Worm (Caenorhabditis elegans) whole organism, L3 larva: Measurements from ENCODE around the gene C34C12.7.

ENCODE experiments used
- R02D3.7 ChIP-seq: fragments of 150-350 bp; optimal IDR thresholded peaks from 2 replicates; lab custom pipeline; 2014; ENCODE audit warnings: missing biosample characterization, missing genetic modification characterization
- ZK546.5 ChIP-seq: sonication (generic microtip); optimal IDR thresholded peaks from 2 replicates; lab custom pipeline; 2017; ENCODE audit warnings: missing biosample characterization, missing genetic modification characterization
- aly-2 ChIP-seq: fragments of 150-350 bp; optimal IDR thresholded peaks from 2 replicates; lab custom pipeline; 2014; ENCODE audit warnings: missing biosample characterization, missing genetic modification characterization
- ama-1 ChIP-seq: fragments of 150-350 bp; optimal IDR thresholded peaks from 2 replicates; lab custom pipeline; 2018
- ceh-16 ChIP-seq: sonication (generic microtip); optimal IDR thresholded peaks from 2 replicates; lab custom pipeline; 2017; ENCODE audit warnings: missing biosample characterization, missing genetic modification characterization
- ceh-28 ChIP-seq: fragments of 150-350 bp; optimal IDR thresholded peaks from 2 replicates; lab custom pipeline; 2014; ENCODE audit warnings: missing biosample characterization, missing genetic modification reagents, missing genetic modification characterization
- ceh-82 ChIP-seq: fragments of 150-350 bp; optimal IDR thresholded peaks from 2 replicates; lab custom pipeline; 2014; ENCODE audit warnings: missing biosample characterization, missing genetic modification characterization
- ceh-9 ChIP-seq: sonication (generic microtip); optimal IDR thresholded peaks from 2 replicates; lab custom pipeline; 2018; ENCODE audit warnings: missing biosample characterization, missing genetic modification characterization
- daf-12 ChIP-seq: fragments of 150-350 bp; optimal IDR thresholded peaks from 2 replicates; lab custom pipeline; 2014; ENCODE audit warnings: missing biosample characterization, missing genetic modification reagents, missing genetic modification characterization
- egl-27 ChIP-seq: sonication (generic microtip); optimal IDR thresholded peaks from 4 replicates; lab custom pipeline; 2017; ENCODE audit warnings: missing biosample characterization, missing genetic modification reagents, missing genetic modification characterization
- egl-5 ChIP-seq: fragments of 150-350 bp; optimal IDR thresholded peaks from 2 replicates; lab custom pipeline; 2017; ENCODE audit warnings: missing biosample characterization, missing genetic modification reagents, missing genetic modification characterization, inconsistent platforms
- elt-1 ChIP-seq: fragments of 150-350 bp; optimal IDR thresholded peaks from 2 replicates; lab custom pipeline; 2014; ENCODE audit warnings: missing biosample characterization, missing genetic modification characterization
- elt-2 ChIP-seq: sonication (generic microtip); optimal IDR thresholded peaks from 2 replicates; lab custom pipeline; 2016; ENCODE audit warnings: missing genetic modification reagents, mild to moderate bottlenecking, missing genetic modification characterization, missing compliant biosample characterization
- elt-3 ChIP-seq, 3 experiments: fragments of 150-350 bp in 1 of 3; sonication (generic microtip) in 2 of 3; optimal IDR thresholded peaks; 2 replicates in 2 of 3; 4 replicates in 1 of 3; lab custom pipeline; 2014 to 2017; ENCODE audit warnings: missing biosample characterization in 3 of 3, missing genetic modification characterization in 3 of 3
- eor-1 ChIP-seq, 2 experiments: fragments of 150-350 bp; optimal IDR thresholded peaks; 2 replicates each; lab custom pipeline; 2014 to 2018; ENCODE audit warnings: missing biosample characterization in 2 of 2, missing genetic modification characterization in 2 of 2
- fkh-10 ChIP-seq: sonication (generic microtip); optimal IDR thresholded peaks from 2 replicates; lab custom pipeline; 2017; ENCODE audit warnings: missing biosample characterization, missing genetic modification reagents, missing genetic modification characterization
- fkh-2 ChIP-seq: fragments of 150-350 bp; optimal IDR thresholded peaks from 2 replicates; lab custom pipeline; 2014; ENCODE audit warnings: missing biosample characterization, missing genetic modification reagents, missing genetic modification characterization
- fos-1 ChIP-seq: fragments of 150-350 bp; optimal IDR thresholded peaks from 2 replicates; lab custom pipeline; 2014; ENCODE audit warnings: missing biosample characterization, missing genetic modification characterization
- hmg-11 ChIP-seq: sonication (generic microtip); optimal IDR thresholded peaks from 2 replicates; lab custom pipeline; 2016; ENCODE audit warnings: missing genetic modification characterization, missing compliant biosample characterization
- jun-1 ChIP-seq: fragments of 150-350 bp; optimal IDR thresholded peaks from 2 replicates; lab custom pipeline; 2014; ENCODE audit warnings: missing biosample characterization, missing genetic modification reagents, missing genetic modification characterization
- lin-15B ChIP-seq: fragments of 150-350 bp; optimal IDR thresholded peaks from 2 replicates; lab custom pipeline; 2014; ENCODE audit warnings: missing biosample characterization, missing genetic modification characterization
- lin-39 ChIP-seq: fragments of 150-350 bp; optimal IDR thresholded peaks from 2 replicates; lab custom pipeline; 2018; ENCODE audit warnings: missing biosample characterization, missing genetic modification reagents, missing genetic modification characterization
- lsy-12 ChIP-seq: sonication (generic microtip); optimal IDR thresholded peaks from 2 replicates; lab custom pipeline; 2016; ENCODE audit warnings: mild to moderate bottlenecking, missing genetic modification characterization, missing compliant biosample characterization
- mdl-1 ChIP-seq: fragments of 150-350 bp; optimal IDR thresholded peaks from 2 replicates; lab custom pipeline; 2014; ENCODE audit warnings: missing biosample characterization, missing genetic modification characterization
- mml-1 ChIP-seq: fragments of 150-350 bp; sonication (generic microtip); optimal IDR thresholded peaks from 3 replicates; lab custom pipeline; 2014; ENCODE audit warnings: missing biosample characterization, missing genetic modification characterization
- nfya-1 ChIP-seq: sonication (generic microtip); optimal IDR thresholded peaks from 2 replicates; lab custom pipeline; 2017; ENCODE audit warnings: missing genetic modification characterization, mild to moderate bottlenecking, missing compliant biosample characterization, antibody characterized with exemption, moderate library complexity; ENCODE audit not compliant: insufficient read depth
- nhr-11 ChIP-seq: fragments of 150-350 bp; optimal IDR thresholded peaks from 2 replicates; lab custom pipeline; 2014; ENCODE audit warnings: missing biosample characterization, missing genetic modification characterization
- nhr-12 ChIP-seq: fragments of 150-350 bp; optimal IDR thresholded peaks from 2 replicates; lab custom pipeline; 2014; ENCODE audit warnings: missing biosample characterization, missing genetic modification characterization
- nhr-23 ChIP-seq: fragments of 150-350 bp; optimal IDR thresholded peaks from 2 replicates; lab custom pipeline; 2014; ENCODE audit warnings: missing biosample characterization, missing genetic modification reagents, missing genetic modification characterization
- nhr-237 ChIP-seq: fragments of 150-350 bp; optimal IDR thresholded peaks from 2 replicates; lab custom pipeline; 2014; ENCODE audit warnings: missing biosample characterization, missing genetic modification characterization
- nhr-25 ChIP-seq: sonication (generic microtip); optimal IDR thresholded peaks from 2 replicates; lab custom pipeline; 2017; ENCODE audit warnings: missing biosample characterization, missing genetic modification characterization
- nhr-28 ChIP-seq: fragments of 150-350 bp; optimal IDR thresholded peaks from 2 replicates; lab custom pipeline; 2014; ENCODE audit warnings: missing biosample characterization, missing genetic modification characterization
- nhr-43 ChIP-seq: sonication (generic microtip); optimal IDR thresholded peaks from 2 replicates; lab custom pipeline; 2016; ENCODE audit warnings: mild to moderate bottlenecking, missing genetic modification characterization, missing compliant biosample characterization; ENCODE audit not compliant: poor library complexity, severe bottlenecking
- nhr-67 ChIP-seq: fragments of 150-350 bp; optimal IDR thresholded peaks from 2 replicates; lab custom pipeline; 2014; ENCODE audit warnings: missing biosample characterization, missing genetic modification characterization
- nhr-76 ChIP-seq: fragments of 150-350 bp; sonication (generic microtip); optimal IDR thresholded peaks from 5 replicates; lab custom pipeline; 2014; ENCODE audit warnings: missing biosample characterization, missing genetic modification characterization
- nhr-77 ChIP-seq: fragments of 150-350 bp; optimal IDR thresholded peaks from 2 replicates; lab custom pipeline; 2014; ENCODE audit warnings: missing biosample characterization, missing genetic modification characterization
- pha-4 ChIP-seq: fragments of 150-350 bp; optimal IDR thresholded peaks from 2 replicates; lab custom pipeline; 2014; ENCODE audit warnings: missing biosample characterization, missing genetic modification reagents, missing genetic modification characterization
- pqm-1 ChIP-seq: fragments of 150-350 bp; optimal IDR thresholded peaks from 2 replicates; lab custom pipeline; 2017; ENCODE audit warnings: missing biosample characterization, missing genetic modification characterization, inconsistent platforms
- sea-2 ChIP-seq: fragments of 150-350 bp; sonication (generic microtip); optimal IDR thresholded peaks from 4 replicates; lab custom pipeline; 2014; ENCODE audit warnings: missing biosample characterization, missing genetic modification reagents, missing genetic modification characterization
- skn-1 ChIP-seq: fragments of 150-350 bp; optimal IDR thresholded peaks from 2 replicates; lab custom pipeline; 2014; ENCODE audit warnings: missing biosample characterization, missing genetic modification characterization
- snpc-4 ChIP-seq: fragments of 150-350 bp; optimal IDR thresholded peaks from 2 replicates; lab custom pipeline; 2014; ENCODE audit warnings: missing biosample characterization, missing genetic modification characterization
- tbx-2 ChIP-seq: sonication (generic microtip); optimal IDR thresholded peaks from 2 replicates; lab custom pipeline; 2016; ENCODE audit warnings: mild to moderate bottlenecking, missing genetic modification characterization, missing compliant biosample characterization
- unc-39 ChIP-seq: sonication (generic microtip); optimal IDR thresholded peaks from 4 replicates; lab custom pipeline; 2017; ENCODE audit warnings: missing biosample characterization, missing genetic modification characterization
- unc-62 ChIP-seq: fragments of 150-350 bp; sonication (generic microtip); optimal IDR thresholded peaks from 4 replicates; lab custom pipeline; 2014; ENCODE audit warnings: missing biosample characterization, missing genetic modification reagents, missing genetic modification characterization
- zag-1 ChIP-seq: fragments of 150-350 bp; optimal IDR thresholded peaks from 2 replicates; lab custom pipeline; 2014; ENCODE audit warnings: missing biosample characterization, missing genetic modification characterization
- ztf-11 ChIP-seq: fragments of 150-350 bp; optimal IDR thresholded peaks from 2 replicates; lab custom pipeline; 2014; ENCODE audit warnings: missing biosample characterization, missing genetic modification characterization
- ztf-4 ChIP-seq: fragments of 150-350 bp; optimal IDR thresholded peaks from 2 replicates; lab custom pipeline; 2014; ENCODE audit warnings: missing biosample characterization, missing genetic modification characterization

C34C12.7 gene

DNA sequence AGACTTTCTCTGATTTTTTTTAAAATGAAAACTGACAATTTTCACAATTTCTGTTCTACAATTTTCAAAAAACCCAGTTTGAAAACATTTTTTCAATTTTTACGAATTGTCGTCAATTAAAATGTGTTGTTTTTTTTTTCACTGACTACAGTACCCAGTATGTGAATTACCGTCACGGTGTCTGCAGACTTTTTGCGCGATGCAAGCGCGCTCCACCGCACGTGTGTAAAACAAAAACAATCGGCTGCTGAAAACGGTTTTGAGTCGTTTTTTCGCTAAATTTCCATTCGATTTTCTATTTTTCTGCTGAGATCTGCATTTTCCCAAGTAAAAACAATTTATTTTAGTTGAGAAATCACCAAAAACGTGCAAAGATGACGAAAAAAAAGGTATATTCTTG lies 31.9 kb downstream of the C34C12.7 start:
- TF ChIP-seq fkh-2 (tag; lab: Kevin White, UChicago) (peak; percentile 48), nhr-23 (tag; lab: Kevin White, UChicago) (peak; percentile 99), nhr-25 (tag; lab: Kevin White, UChicago) (peak; percentile 99), hmg-11 (tag; lab: Kevin White, UChicago) (peak; percentile 85), ceh-9 (tag; lab: Kevin White, UChicago) (no peak), nhr-12 (tag; lab: Kevin White, UChicago) (no peak), R02D3.7 (peak; percentile 96), ZK546.5 (tag; lab: Kevin White, UChicago) (peak; percentile 65), lin-15B (peak; percentile 99), nhr-67 (tag; lab: Kevin White, UChicago) (no peak), mdl-1 (tag; lab: Kevin White, UChicago) (peak; percentile 57), snpc-4 (tag; lab: Kevin White, UChicago) (peak; percentile 91), skn-1 (tag; lab: Kevin White, UChicago) (peak; percentile 93), nhr-77 (tag; lab: Kevin White, UChicago) (peak; percentile 83), elt-3 (tag; optimal IDR thresholded peaks at IDR 0.05; lab: Kevin White, UChicago) (peak; percentile 66 to 95 (median 75)), ceh-82 (tag; lab: Kevin White, UChicago) (peak; percentile 92), ztf-11 (tag; lab: Kevin White, UChicago) (no peak), ztf-4 (tag; lab: Kevin White, UChicago) (peak; percentile 89), nhr-76 (tag; lab: Kevin White, UChicago) (peak; percentile 83), unc-62 (GFP tag; lab: Kevin White, UChicago) (peak; percentile 89), fkh-10 (GFP tag; lab: Kevin White, UChicago) (peak; percentile 90), fos-1 (peak; percentile 77), nhr-28 (tag; lab: Kevin White, UChicago) (peak; percentile 74), nfya-1 (tag; lab: Kevin White, UChicago) (peak; percentile 99), mml-1 (tag; lab: Kevin White, UChicago) (no peak), egl-5 (tag; lab: Kevin White, UChicago) (peak; percentile 93), pha-4 (peak; percentile 99), nhr-237 (peak; percentile 28), eor-1 (tag; optimal IDR thresholded peaks at IDR 0.05; lab: Kevin White, UChicago) (no peak), unc-39 (tag; lab: Kevin White, UChicago) (peak; percentile 13), ceh-16 (tag; lab: Kevin White, UChicago) (no peak), zag-1 (tag; lab: Kevin White, UChicago) (peak; percentile 80), elt-1 (tag; lab: Kevin White, UChicago) (peak; percentile 79), ama-1 (lab: Kevin White, UChicago) (peak; percentile 78), daf-12 (tag; lab: Kevin White, UChicago) (peak; percentile 38), pqm-1 (peak; percentile 90), aly-2 (tag; lab: Kevin White, UChicago) (peak; percentile 67), lin-39 (peak; percentile 94), nhr-43 (tag; lab: Kevin White, UChicago) (peak; percentile 97), tbx-2 (tag; lab: Kevin White, UChicago) (peak; percentile 95), sea-2 (GFP tag; lab: Kevin White, UChicago) (no peak), ceh-28 (peak; percentile 90), elt-2 (tag; lab: Kevin White, UChicago) (peak; percentile 88), lsy-12 (tag; lab: Kevin White, UChicago) (peak; percentile 99), nhr-11 (tag; lab: Kevin White, UChicago) (peak; percentile 92), jun-1 (peak; percentile 96), egl-27 (tag; lab: Kevin White, UChicago) (peak; percentile 79)
